Worm (Caenorhabditis elegans): ENCODE data around the gene ptr-5.

DNA sequence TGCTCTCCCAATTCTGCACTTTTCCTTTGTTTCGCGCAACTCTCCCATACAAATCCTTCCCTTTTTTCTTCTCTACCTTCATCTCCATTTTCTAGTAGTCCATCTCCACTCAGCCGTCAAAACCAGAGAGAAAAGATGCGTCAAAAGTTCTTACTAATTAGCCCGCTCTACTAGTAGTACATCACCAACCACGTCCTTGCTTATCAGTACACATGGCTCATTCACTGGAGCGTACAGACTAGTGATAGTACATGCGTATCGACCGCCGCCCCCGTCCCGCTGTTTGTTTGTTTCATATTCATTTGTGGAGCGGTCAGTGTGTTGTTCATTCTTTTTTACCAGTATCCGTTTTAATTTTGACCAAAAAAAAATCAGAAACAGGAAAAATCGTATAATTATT, 10.7 kb downstream of the ptr-5 start:
- TF ChIP-seq fkh-10 (GFP tag; optimal IDR thresholded peaks at IDR 0.05) = no peak
- TF ChIP-seq pha-4 (GFP tag; IDR thresholded peaks at IDR 0.05) = no peak
- TF ChIP-seq pha-4 (tag; optimal IDR thresholded peaks at IDR 0.05) = no peak
- TF ChIP-seq ceh-44 (GFP tag; IDR thresholded peaks at IDR 0.05) = no peak

Measured in whole organism, L4 larva.